Worm (Caenorhabditis elegans) whole organism, L3 larva: Measurements from ENCODE around the gene glr-6.
A peak's percentile ranks its signal among the peaks of the same experiment; 100 is the strongest.

Experiments used
- R02D3.7 ChIP-seq: fragments of 150-350 bp; optimal IDR thresholded peaks from 2 replicates; lab custom pipeline; 2014; ENCODE audit warnings: missing biosample characterization, missing genetic modification characterization
- ZK546.5 ChIP-seq: sonication (generic microtip); optimal IDR thresholded peaks from 2 replicates; lab custom pipeline; 2017; ENCODE audit warnings: missing biosample characterization, missing genetic modification characterization
- ama-1 ChIP-seq: fragments of 150-350 bp; optimal IDR thresholded peaks from 2 replicates; lab custom pipeline; 2018
- ceh-16 ChIP-seq: sonication (generic microtip); optimal IDR thresholded peaks from 2 replicates; lab custom pipeline; 2017; ENCODE audit warnings: missing biosample characterization, missing genetic modification characterization
- elt-1 ChIP-seq: fragments of 150-350 bp; optimal IDR thresholded peaks from 2 replicates; lab custom pipeline; 2014; ENCODE audit warnings: missing biosample characterization, missing genetic modification characterization
- elt-2 ChIP-seq: sonication (generic microtip); optimal IDR thresholded peaks from 2 replicates; lab custom pipeline; 2016; ENCODE audit warnings: missing genetic modification reagents, mild to moderate bottlenecking, missing genetic modification characterization, missing compliant biosample characterization
- eor-1 ChIP-seq, 2 experiments: fragments of 150-350 bp; optimal IDR thresholded peaks; 2 replicates each; lab custom pipeline; 2014 to 2018; ENCODE audit warnings: missing biosample characterization in 2 of 2, missing genetic modification characterization in 2 of 2
- fkh-10 ChIP-seq: sonication (generic microtip); optimal IDR thresholded peaks from 2 replicates; lab custom pipeline; 2017; ENCODE audit warnings: missing biosample characterization, missing genetic modification reagents, missing genetic modification characterization
- fkh-2 ChIP-seq: fragments of 150-350 bp; optimal IDR thresholded peaks from 2 replicates; lab custom pipeline; 2014; ENCODE audit warnings: missing biosample characterization, missing genetic modification reagents, missing genetic modification characterization
- fos-1 ChIP-seq: fragments of 150-350 bp; optimal IDR thresholded peaks from 2 replicates; lab custom pipeline; 2014; ENCODE audit warnings: missing biosample characterization, missing genetic modification characterization
- hmg-11 ChIP-seq: sonication (generic microtip); optimal IDR thresholded peaks from 2 replicates; lab custom pipeline; 2016; ENCODE audit warnings: missing genetic modification characterization, missing compliant biosample characterization
- jun-1 ChIP-seq: fragments of 150-350 bp; optimal IDR thresholded peaks from 2 replicates; lab custom pipeline; 2014; ENCODE audit warnings: missing biosample characterization, missing genetic modification reagents, missing genetic modification characterization
- lin-39 ChIP-seq: fragments of 150-350 bp; optimal IDR thresholded peaks from 2 replicates; lab custom pipeline; 2018; ENCODE audit warnings: missing biosample characterization, missing genetic modification reagents, missing genetic modification characterization
- nhr-11 ChIP-seq: fragments of 150-350 bp; optimal IDR thresholded peaks from 2 replicates; lab custom pipeline; 2014; ENCODE audit warnings: missing biosample characterization, missing genetic modification characterization
- nhr-12 ChIP-seq: fragments of 150-350 bp; optimal IDR thresholded peaks from 2 replicates; lab custom pipeline; 2014; ENCODE audit warnings: missing biosample characterization, missing genetic modification characterization
- nhr-23 ChIP-seq: fragments of 150-350 bp; optimal IDR thresholded peaks from 2 replicates; lab custom pipeline; 2014; ENCODE audit warnings: missing biosample characterization, missing genetic modification reagents, missing genetic modification characterization
- nhr-25 ChIP-seq: sonication (generic microtip); optimal IDR thresholded peaks from 2 replicates; lab custom pipeline; 2017; ENCODE audit warnings: missing biosample characterization, missing genetic modification characterization
- nhr-28 ChIP-seq: fragments of 150-350 bp; optimal IDR thresholded peaks from 2 replicates; lab custom pipeline; 2014; ENCODE audit warnings: missing biosample characterization, missing genetic modification characterization
- nhr-43 ChIP-seq: sonication (generic microtip); optimal IDR thresholded peaks from 2 replicates; lab custom pipeline; 2016; ENCODE audit warnings: mild to moderate bottlenecking, missing genetic modification characterization, missing compliant biosample characterization; ENCODE audit not compliant: poor library complexity, severe bottlenecking
- nhr-67 ChIP-seq: fragments of 150-350 bp; optimal IDR thresholded peaks from 2 replicates; lab custom pipeline; 2014; ENCODE audit warnings: missing biosample characterization, missing genetic modification characterization
- nhr-76 ChIP-seq: fragments of 150-350 bp; sonication (generic microtip); optimal IDR thresholded peaks from 5 replicates; lab custom pipeline; 2014; ENCODE audit warnings: missing biosample characterization, missing genetic modification characterization
- nhr-77 ChIP-seq: fragments of 150-350 bp; optimal IDR thresholded peaks from 2 replicates; lab custom pipeline; 2014; ENCODE audit warnings: missing biosample characterization, missing genetic modification characterization
- pha-4 ChIP-seq: fragments of 150-350 bp; optimal IDR thresholded peaks from 2 replicates; lab custom pipeline; 2014; ENCODE audit warnings: missing biosample characterization, missing genetic modification reagents, missing genetic modification characterization
- pqm-1 ChIP-seq: fragments of 150-350 bp; optimal IDR thresholded peaks from 2 replicates; lab custom pipeline; 2017; ENCODE audit warnings: missing biosample characterization, missing genetic modification characterization, inconsistent platforms
- sea-2 ChIP-seq: fragments of 150-350 bp; sonication (generic microtip); optimal IDR thresholded peaks from 4 replicates; lab custom pipeline; 2014; ENCODE audit warnings: missing biosample characterization, missing genetic modification reagents, missing genetic modification characterization
- skn-1 ChIP-seq: fragments of 150-350 bp; optimal IDR thresholded peaks from 2 replicates; lab custom pipeline; 2014; ENCODE audit warnings: missing biosample characterization, missing genetic modification characterization
- tbx-2 ChIP-seq: sonication (generic microtip); optimal IDR thresholded peaks from 2 replicates; lab custom pipeline; 2016; ENCODE audit warnings: mild to moderate bottlenecking, missing genetic modification characterization, missing compliant biosample characterization
- unc-39 ChIP-seq: sonication (generic microtip); optimal IDR thresholded peaks from 4 replicates; lab custom pipeline; 2017; ENCODE audit warnings: missing biosample characterization, missing genetic modification characterization
- unc-62 ChIP-seq: fragments of 150-350 bp; sonication (generic microtip); optimal IDR thresholded peaks from 4 replicates; lab custom pipeline; 2014; ENCODE audit warnings: missing biosample characterization, missing genetic modification reagents, missing genetic modification characterization
- zag-1 ChIP-seq: fragments of 150-350 bp; optimal IDR thresholded peaks from 2 replicates; lab custom pipeline; 2014; ENCODE audit warnings: missing biosample characterization, missing genetic modification characterization
- ztf-4 ChIP-seq: fragments of 150-350 bp; optimal IDR thresholded peaks from 2 replicates; lab custom pipeline; 2014; ENCODE audit warnings: missing biosample characterization, missing genetic modification characterization

Gene glr-6

ce11 chrX:6795843-6796521 lies 44.5 kb downstream of the glr-6 start:
- TF ChIP-seq eor-1 (tag; optimal IDR thresholded peaks at IDR 0.05; lab: Kevin White, UChicago) (no peak), fkh-10 (GFP tag; lab: Kevin White, UChicago) (no peak), skn-1 (no peak), nhr-12 (tag; lab: Kevin White, UChicago) (no peak), ZK546.5 (tag; lab: Kevin White, UChicago) (no peak), elt-1 (tag; lab: Kevin White, UChicago) (peak; percentile 81), zag-1 (tag; lab: Kevin White, UChicago) (no peak)

ce11 chrX:6792281-6793003 lies 48.1 kb downstream of the glr-6 start:
- TF ChIP-seq pqm-1 (tag; lab: Kevin White, UChicago) (peak; percentile 5), pha-4 (tag; lab: Kevin White, UChicago) (peak; percentile 59), jun-1 (tag; lab: Kevin White, UChicago) (peak; percentile 24), nhr-77 (tag; lab: Kevin White, UChicago) (peak; percentile 1), sea-2 (GFP tag; lab: Kevin White, UChicago) (no peak), fos-1 (tag; lab: Kevin White, UChicago) (peak; percentile 4), elt-2 (tag; lab: Kevin White, UChicago) (peak; percentile 77), ama-1 (no peak)
- TF ChIP-seq, all 47 proteins: peak for 6

ce11 chrX:6790986-6791385 lies 49.5 kb downstream of the glr-6 start, which contains the start of gene asp-3:
TSS of gene asp-3 (plus strand) at chrX:6791064.
- peak; percentile 41 for TF ChIP-seq pqm-1 (tag; lab: Kevin White, UChicago)
- peak; percentile 2 for TF ChIP-seq pha-4 (tag; lab: Kevin White, UChicago)
- TF ChIP-seq nhr-43 (tag; lab: Kevin White, UChicago), result no peak
- no peak for TF ChIP-seq elt-1 (tag; lab: Kevin White, UChicago)
- peak; percentile 68 for TF ChIP-seq elt-2 (tag; lab: Kevin White, UChicago)

ce11 chrX:6790457-6790856 lies 50.1 kb downstream of the glr-6 start:
- TF ChIP-seq lin-39, result no peak
- no peak for TF ChIP-seq fkh-2 (tag; lab: Kevin White, UChicago)
- no peak for TF ChIP-seq nhr-77 (tag; lab: Kevin White, UChicago)
- TF ChIP-seq elt-2 (tag; lab: Kevin White, UChicago), result peak; percentile 48
- no peak for TF ChIP-seq unc-39
- TF ChIP-seq pha-4 (tag; lab: Kevin White, UChicago), result peak; percentile 1
- no peak for TF ChIP-seq nhr-76
- TF ChIP-seq ceh-16 (tag; lab: Kevin White, UChicago), result no peak
- no peak for TF ChIP-seq tbx-2 (tag; lab: Kevin White, UChicago)
- TF ChIP-seq unc-62 (GFP tag; lab: Kevin White, UChicago), result no peak
- TF ChIP-seq pqm-1 (tag; lab: Kevin White, UChicago), result peak; percentile 48
- no peak for TF ChIP-seq fkh-10 (GFP tag; lab: Kevin White, UChicago)
- TF ChIP-seq zag-1 (tag; lab: Kevin White, UChicago), result no peak
- TF ChIP-seq hmg-11, result no peak
- no peak for TF ChIP-seq R02D3.7 (tag; lab: Kevin White, UChicago)
- no peak for TF ChIP-seq nhr-25 (tag; lab: Kevin White, UChicago)
- no peak for TF ChIP-seq nhr-23 (tag; lab: Kevin White, UChicago)
- TF ChIP-seq skn-1, result no peak
- no peak for TF ChIP-seq nhr-67
- no peak for TF ChIP-seq ztf-4 (tag; lab: Kevin White, UChicago)
- TF ChIP-seq sea-2 (GFP tag; lab: Kevin White, UChicago), result no peak
- no peak for TF ChIP-seq fos-1 (tag; lab: Kevin White, UChicago)
- no peak for TF ChIP-seq nhr-28 (tag; lab: Kevin White, UChicago)
- TF ChIP-seq nhr-11, result no peak
- no peak for TF ChIP-seq ZK546.5 (tag; lab: Kevin White, UChicago)
